Fruit fly (Drosophila melanogaster): ENCODE results near the gene X11Lbeta.
A peak's percentile ranks its signal among the peaks of the same experiment; 100 is the strongest.

The X11Lbeta gene

dm6 chrX:10729196-10729835 lies 101.8 kb downstream of the X11Lbeta start (continued):
- TF ChIP-seq kni (GFP tag; optimal IDR thresholded peaks at IDR 0.05): peak; percentile 57
- peak; percentile 88 for TF ChIP-seq CG4360 (GFP tag; IDR thresholded peaks at IDR 0.05)
- TF ChIP-seq tx (GFP tag; optimal IDR thresholded peaks at IDR 0.05): no peak
- TF ChIP-seq gsb (GFP tag; IDR thresholded peaks at IDR 0.05): no peak
- TF ChIP-seq Med (GFP tag): peak; percentile 6
- TF ChIP-seq CG2199 (GFP tag; IDR thresholded peaks at IDR 0.05): 0 out of 3 replicates have a peak, but pooled peaks have one; percentile 73
- TF ChIP-seq nerfin-1 (tag; optimal IDR thresholded peaks at IDR 0.05): no peak
- TF ChIP-seq fd96Cb (tag; optimal IDR thresholded peaks at IDR 0.05): no peak
- no peak for TF ChIP-seq CG6813 (GFP tag; optimal IDR thresholded peaks at IDR 0.05)
- no peak for TF ChIP-seq bcd (GFP tag; optimal IDR thresholded peaks at IDR 0.05)
- no peak for TF ChIP-seq CG30431 (GFP tag; optimal IDR thresholded peaks at IDR 0.05)
- TF ChIP-seq CG3847 (GFP tag; IDR thresholded peaks at IDR 0.05): no peak
- peak in 1 of 2 experiments; percentile 91 for TF ChIP-seq Pdp1 (GFP tag; optimal IDR thresholded peaks at IDR 0.05)
- no peak for TF ChIP-seq lmd (GFP tag; IDR thresholded peaks at IDR 0.05)
- TF ChIP-seq CG13123 (GFP tag; optimal IDR thresholded peaks at IDR 0.05): no peak
- TF ChIP-seq CG6791 (GFP tag; IDR thresholded peaks at IDR 0.05; ENCODE audit: partially characterized antibody): 0 out of 3 replicates have a peak, but pooled peaks have one; percentile 27
- peak; percentile 85 for TF ChIP-seq grn (GFP tag; optimal IDR thresholded peaks at IDR 0.05)
- no peak for TF ChIP-seq Six4 (GFP tag; optimal IDR thresholded peaks at IDR 0.05)
- no peak for TF ChIP-seq tll (GFP tag; optimal IDR thresholded peaks at IDR 0.05)
- no peak for TF ChIP-seq seq (GFP tag; IDR thresholded peaks at IDR 0.05)
- peak in 1 of 2 experiments; percentile 2 for TF ChIP-seq Hr78 (GFP tag; optimal IDR thresholded peaks at IDR 0.05)

dm6 chrX:10729921-10730873 lies 102.7 kb downstream of the X11Lbeta start:
- TF ChIP-seq kay (GFP tag; optimal IDR thresholded peaks at IDR 0.05) (no peak), CG14965 (GFP tag; optimal IDR thresholded peaks at IDR 0.05; ENCODE audit: borderline replicate concordance) (no peak), otp (GFP tag; IDR thresholded peaks at IDR 0.05) (no peak), abd-A (tag; optimal IDR thresholded peaks at IDR 0.05) (peak; percentile 62), eve (GFP tag; optimal IDR thresholded peaks at IDR 0.05) (peak in 1 of 2 experiments; percentile 14), CG32532 (GFP tag; IDR thresholded peaks at IDR 0.05) (peak; percentile 25; the same call in 1 of the 2 replicates), zfh2 (GFP tag; optimal IDR thresholded peaks at IDR 0.05) (no peak), zen2 (GFP tag; IDR thresholded peaks at IDR 0.05; ENCODE audit: partially characterized antibody) (no peak), kah (GFP tag; optimal IDR thresholded peaks at IDR 0.05) (peak; percentile 39), CG12659 (GFP tag; optimal IDR thresholded peaks at IDR 0.05) (peak; percentile 22), gem (tag; optimal IDR thresholded peaks at IDR 0.05) (peak; percentile 23), CG14667 (GFP tag; IDR thresholded peaks at IDR 0.05) (no peak), BEAF-32 (GFP tag; optimal IDR thresholded peaks at IDR 0.05) (no peak), HmgD (GFP tag; optimal IDR thresholded peaks at IDR 0.05) (peak; percentile 4), Hand (GFP tag; optimal IDR thresholded peaks at IDR 0.05) (no peak), mirr (GFP tag; optimal IDR thresholded peaks at IDR 0.05) (peak; percentile 36), ase (GFP tag; IDR thresholded peaks at IDR 0.05) (no peak), D19B (GFP tag; optimal IDR thresholded peaks at IDR 0.05) (no peak), CrebB (tag; optimal IDR thresholded peaks at IDR 0.05) (no peak), tio (GFP tag; optimal IDR thresholded peaks at IDR 0.05) (no peak), CG11456 (GFP tag; IDR thresholded peaks at IDR 0.05) (no peak), bsh (GFP tag; optimal IDR thresholded peaks at IDR 0.05) (no peak), CG4730 (GFP tag; IDR thresholded peaks at IDR 0.05) (no peak), maf-S (GFP tag; optimal IDR thresholded peaks at IDR 0.05) (no peak), CG8089 (GFP tag; optimal IDR thresholded peaks at IDR 0.05) (no peak), CG10543 (GFP tag; optimal IDR thresholded peaks at IDR 0.05) (peak; percentile 0)
